Worm (Caenorhabditis elegans) whole organism, L4/young adult: ENCODE measurements around the gene H12C20.7.

Source experiments
- W03F9.2 ChIP-seq: fragments of 150-350 bp; optimal IDR thresholded peaks from 2 replicates; lab custom pipeline; 2014; ENCODE audit warnings: missing biosample characterization, missing genetic modification characterization
- dao-5 ChIP-seq: sonication (generic microtip); optimal IDR thresholded peaks from 2 replicates; lab custom pipeline; 2016; ENCODE audit warnings: missing genotype, missing genetic modification characterization, moderate library complexity, missing compliant biosample characterization
- him-1 ChIP-seq: sonication (generic microtip); optimal IDR thresholded peaks from 2 replicates; lab custom pipeline; 2016; ENCODE audit warnings: missing genotype, missing genetic modification reagents, missing genetic modification characterization, missing compliant biosample characterization

The H12C20.7 gene

DNA sequence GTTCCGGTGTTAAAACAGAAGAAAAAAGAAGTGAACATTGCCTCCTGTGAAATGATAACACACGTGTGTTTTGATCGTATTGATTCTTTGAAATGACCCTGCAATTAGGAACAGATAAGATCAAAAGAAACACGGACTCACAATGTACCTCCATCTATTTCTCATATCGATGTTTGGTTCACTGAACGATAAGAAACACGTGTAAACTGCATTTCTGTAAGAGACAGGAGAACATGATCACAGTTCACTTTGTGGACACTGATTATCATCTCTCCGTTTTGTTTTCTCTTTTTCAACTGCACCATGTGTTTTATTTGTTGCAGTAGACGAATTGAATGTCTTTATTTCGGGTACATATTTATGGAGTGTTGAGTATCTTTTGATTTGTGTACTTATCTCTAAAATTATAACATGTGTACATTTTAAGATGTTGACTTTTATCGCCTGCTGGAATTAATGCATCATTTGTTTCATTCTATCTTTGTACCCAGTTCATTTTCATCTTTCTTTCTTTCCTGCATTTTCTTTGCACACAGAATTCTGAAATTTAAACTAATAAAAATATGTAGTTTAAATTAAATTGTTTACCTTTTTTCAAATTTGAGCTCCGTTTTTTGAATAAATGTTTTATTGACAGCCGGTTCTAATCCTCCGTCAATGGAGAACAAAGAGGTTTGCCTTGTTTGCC lies at the start of gene H12C20.7, which contains the start of gene nhr-68:
TSS of gene H12C20.7 (minus strand) at position 188 of the 688 bp plus-strand sequence.
TSS of gene nhr-68 (plus strand) at position 638 of the 688 bp plus-strand sequence.
- TF ChIP-seq him-1 (tag; lab: Kevin White, UChicago) (no peak), W03F9.2 (tag; lab: Kevin White, UChicago) (peak; percentile 60), dao-5 (no peak)

DNA sequence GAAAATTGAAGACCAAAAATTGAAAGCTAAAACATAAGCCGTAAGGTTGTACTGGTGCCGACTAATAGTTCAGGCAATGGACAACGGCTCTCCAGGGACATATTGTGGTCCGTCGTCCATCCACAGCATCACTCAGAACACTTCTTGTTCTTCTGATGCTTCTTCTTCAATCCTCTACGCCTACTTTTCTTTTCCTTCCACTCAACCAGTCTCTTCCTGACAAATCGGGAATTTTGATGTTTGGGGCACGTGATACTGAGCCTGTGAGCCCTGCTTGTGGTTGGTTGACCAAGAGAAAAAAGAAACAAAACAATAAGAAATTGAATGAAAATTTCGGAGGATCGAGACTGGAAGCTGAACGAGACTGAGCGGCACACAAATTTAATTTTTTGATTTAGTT lies 48.5 kb upstream of the H12C20.7 start:
- no peak for TF ChIP-seq dao-5

DNA sequence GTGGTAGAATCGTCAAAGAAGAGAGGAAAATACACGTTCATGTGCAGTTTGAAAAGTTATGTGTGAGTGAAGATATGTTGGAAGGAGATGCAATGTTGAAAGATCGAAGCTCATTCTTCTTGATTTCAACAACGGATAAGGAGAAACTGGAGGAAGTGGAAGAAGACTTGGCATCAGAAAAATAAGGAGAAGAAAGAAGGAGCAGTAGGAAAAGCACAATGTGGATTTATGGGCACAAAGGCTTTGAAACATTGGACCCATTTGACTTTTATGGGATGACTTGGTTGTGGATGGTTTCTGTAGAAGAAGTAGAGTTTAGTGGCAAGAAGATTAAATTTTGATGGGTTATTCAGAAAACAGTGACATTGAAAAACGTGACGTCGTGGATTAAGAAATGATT lies 47.3 kb upstream of the H12C20.7 start:
- TF ChIP-seq him-1 (tag; lab: Kevin White, UChicago) (no peak), dao-5 (no peak), W03F9.2 (tag; lab: Kevin White, UChicago) (no peak)

DNA sequence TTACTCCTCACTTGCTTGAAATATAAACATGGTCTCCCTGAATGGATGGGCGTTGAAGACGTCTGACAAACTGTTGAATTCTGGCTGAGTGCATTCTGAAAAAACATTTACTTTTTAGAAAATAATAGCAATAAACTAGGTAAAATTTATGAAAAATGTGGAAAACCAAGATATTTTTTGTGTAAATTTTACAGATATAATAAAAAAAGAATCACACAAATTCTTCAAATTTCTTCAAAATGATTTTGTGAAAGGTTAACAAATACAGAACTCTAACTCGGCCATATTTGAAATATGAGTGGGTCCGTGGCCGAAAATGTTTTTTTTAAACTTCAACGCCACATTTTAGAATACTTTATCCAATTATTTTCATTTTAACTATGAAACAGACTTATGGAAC lies 45.4 kb upstream of the H12C20.7 start, which contains the start of gene glb-15:
TSS of gene glb-15 (minus strand) at position 101 of the 400 bp plus-strand sequence.
- TF ChIP-seq him-1 (tag; lab: Kevin White, UChicago) (no peak), W03F9.2 (tag; lab: Kevin White, UChicago) (no peak), dao-5 (no peak)

DNA sequence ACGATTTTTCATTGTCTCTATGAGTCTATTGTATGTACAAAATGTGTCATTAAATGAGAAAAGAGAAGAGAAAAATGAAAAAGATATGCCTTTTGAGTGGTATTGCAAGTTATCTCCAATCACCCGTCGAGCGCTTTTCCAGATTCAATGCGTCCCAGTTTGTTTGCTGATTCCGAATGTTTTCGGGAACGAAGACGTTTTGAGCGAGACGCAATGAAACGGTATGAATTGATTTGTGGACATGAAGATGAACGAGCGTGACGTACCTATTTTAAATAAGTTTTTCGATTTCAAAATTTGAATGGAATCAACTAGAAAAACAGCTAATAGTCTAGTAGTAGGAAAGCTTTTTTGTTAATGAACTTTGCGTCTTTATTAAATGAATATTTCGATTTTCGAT lies 44.0 kb upstream of the H12C20.7 start:
- TF ChIP-seq him-1 (tag; lab: Kevin White, UChicago) (no peak), dao-5 (no peak), W03F9.2 (tag; lab: Kevin White, UChicago) (no peak)

DNA sequence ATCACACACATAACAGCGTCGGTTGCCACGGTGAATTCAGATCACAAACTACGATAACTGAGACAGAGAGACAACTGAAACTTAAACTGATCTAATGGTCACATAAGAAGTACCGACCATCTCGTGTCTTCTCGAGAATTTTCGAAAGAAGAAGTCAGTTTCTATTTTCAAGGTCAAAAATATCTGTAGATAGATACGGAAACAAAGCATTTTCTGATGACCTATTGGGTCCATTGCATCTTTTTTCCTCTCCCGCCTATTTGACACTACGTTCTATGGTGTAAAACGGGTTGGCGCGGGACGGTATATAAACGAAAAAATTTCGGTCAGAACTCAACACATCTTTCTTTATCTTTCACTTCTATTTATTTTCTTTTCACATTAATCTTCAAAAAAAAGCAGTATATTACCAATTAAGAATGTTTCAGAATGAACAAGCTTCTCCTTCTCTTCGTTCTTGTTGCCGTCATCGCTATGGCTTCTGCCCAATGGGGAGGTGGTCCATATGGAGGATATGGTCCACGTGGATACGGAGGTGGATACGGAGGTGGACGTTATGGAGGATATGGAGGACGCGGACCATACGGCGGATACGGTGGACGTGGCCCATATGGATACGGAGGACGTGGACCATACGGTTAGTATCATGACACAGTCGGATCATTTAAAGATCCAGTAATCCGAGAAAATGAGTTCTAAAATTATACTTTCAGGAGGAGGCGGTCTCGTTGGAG lies 43.3 kb upstream of the H12C20.7 start, which contains the start of gene nlp-24:
TSS of gene nlp-24 (plus strand) at position 429 of the 734 bp plus-strand sequence.
- TF ChIP-seq W03F9.2 (tag; lab: Kevin White, UChicago) (no peak), dao-5 (no peak), him-1 (tag; lab: Kevin White, UChicago) (no peak)

DNA sequence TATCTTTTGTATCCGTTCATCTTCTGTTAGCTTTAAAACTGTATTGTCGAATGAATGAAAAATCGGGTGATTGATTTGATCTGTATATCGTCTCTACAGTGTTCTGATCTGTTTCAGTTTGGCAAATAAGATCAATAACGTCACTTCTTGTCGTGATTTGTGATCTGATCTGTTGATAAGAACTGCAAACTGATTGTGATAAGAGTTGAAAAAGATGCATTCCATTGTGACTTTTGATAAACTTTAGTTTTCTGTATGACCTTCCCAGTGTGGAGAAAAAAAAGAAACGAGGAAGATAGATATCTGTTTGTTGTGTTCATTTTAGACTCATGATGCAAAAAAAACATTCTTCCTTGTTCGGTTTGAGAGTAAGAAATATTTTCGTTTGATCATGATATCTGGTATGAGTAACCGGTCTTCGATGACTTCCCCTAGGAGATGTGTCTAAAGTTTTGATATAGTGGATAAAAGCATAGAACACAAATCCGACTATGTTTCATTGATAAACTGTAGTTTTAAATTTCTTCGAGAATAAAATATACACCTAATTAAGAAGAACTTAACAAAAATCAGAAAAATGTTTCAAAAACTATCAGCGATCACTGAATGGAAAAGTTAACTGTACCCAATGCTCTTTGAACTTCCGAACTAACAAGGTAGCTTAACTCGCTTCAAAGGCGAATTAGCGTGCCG lies 42.2 kb upstream of the H12C20.7 start:
- TF ChIP-seq him-1 (tag; lab: Kevin White, UChicago), result no peak
- no peak for TF ChIP-seq W03F9.2 (tag; lab: Kevin White, UChicago)
- TF ChIP-seq dao-5, result no peak

DNA sequence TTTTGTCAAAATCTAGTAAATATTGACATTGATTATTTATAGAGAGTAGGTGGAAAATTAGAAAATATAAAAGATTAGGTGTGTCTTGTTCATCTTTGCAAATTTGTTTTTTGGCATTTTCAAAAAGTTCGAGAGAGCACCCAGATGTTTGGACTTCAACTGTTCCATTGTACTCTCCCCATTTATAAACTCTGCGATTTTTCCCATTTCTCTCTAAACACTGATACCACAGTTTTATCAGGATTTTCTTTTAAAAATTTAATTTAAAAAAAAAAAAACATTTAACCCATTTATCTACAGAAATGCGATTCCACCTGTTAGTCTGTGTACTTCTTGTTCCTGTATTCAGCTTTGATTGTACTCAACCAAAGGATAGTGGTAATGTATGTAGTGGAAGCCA lies 40.2 kb upstream of the H12C20.7 start, which contains the start of gene tag-290:
TSS of gene tag-290 (plus strand) at position 301 of the 400 bp plus-strand sequence.
- no peak for TF ChIP-seq dao-5
- TF ChIP-seq him-1 (tag; lab: Kevin White, UChicago), result no peak
- no peak for TF ChIP-seq W03F9.2 (tag; lab: Kevin White, UChicago)

DNA sequence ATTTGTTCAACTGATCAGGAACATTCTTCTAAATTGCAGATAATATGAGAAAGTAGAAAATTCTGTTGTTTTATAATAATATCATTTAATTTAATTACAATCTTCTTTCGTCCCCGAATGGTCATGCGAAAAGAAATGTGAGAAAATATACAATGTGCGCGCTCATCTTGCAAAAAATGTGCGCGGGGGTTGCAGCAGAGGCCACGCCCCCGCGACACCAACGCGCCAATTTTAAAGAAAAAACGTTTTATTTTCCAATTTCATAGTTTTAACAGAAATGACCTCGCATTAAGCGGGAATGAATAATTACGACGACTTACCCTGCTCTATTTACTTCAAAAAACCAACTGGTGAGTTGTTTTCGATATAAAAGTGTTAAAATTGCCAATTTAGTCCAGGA lies 37.7 kb upstream of the H12C20.7 start, which contains the start of gene sas-5:
TSS of gene sas-5 (plus strand) at position 257 of the 400 bp plus-strand sequence.
- no peak for TF ChIP-seq him-1 (tag; lab: Kevin White, UChicago)
- TF ChIP-seq W03F9.2 (tag; lab: Kevin White, UChicago), result peak; percentile 34

DNA sequence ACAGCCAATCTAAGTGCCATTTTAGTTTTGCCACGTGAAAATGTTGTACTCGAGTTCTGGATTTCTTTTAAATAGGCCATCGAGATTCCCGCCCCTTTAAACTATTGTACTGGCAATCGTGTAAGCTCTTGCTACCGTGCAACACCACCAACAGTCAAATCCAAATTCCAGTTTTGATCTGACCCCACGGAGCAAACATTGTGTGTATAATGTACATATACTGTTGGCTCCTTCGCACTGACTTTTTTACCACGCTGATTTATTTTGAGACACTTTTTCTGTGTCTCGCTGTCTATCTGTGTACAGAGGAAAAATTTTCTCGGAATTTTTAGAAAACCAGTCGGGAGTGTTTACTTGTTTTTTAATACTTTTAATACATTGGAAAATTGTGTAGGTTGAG lies 37.3 kb upstream of the H12C20.7 start, which contains the start of gene piit-1:
TSS of gene piit-1 (minus strand) at position 101 of the 400 bp plus-strand sequence.
- TF ChIP-seq W03F9.2 (tag; lab: Kevin White, UChicago) (no peak), dao-5 (no peak), him-1 (tag; lab: Kevin White, UChicago) (no peak)

DNA sequence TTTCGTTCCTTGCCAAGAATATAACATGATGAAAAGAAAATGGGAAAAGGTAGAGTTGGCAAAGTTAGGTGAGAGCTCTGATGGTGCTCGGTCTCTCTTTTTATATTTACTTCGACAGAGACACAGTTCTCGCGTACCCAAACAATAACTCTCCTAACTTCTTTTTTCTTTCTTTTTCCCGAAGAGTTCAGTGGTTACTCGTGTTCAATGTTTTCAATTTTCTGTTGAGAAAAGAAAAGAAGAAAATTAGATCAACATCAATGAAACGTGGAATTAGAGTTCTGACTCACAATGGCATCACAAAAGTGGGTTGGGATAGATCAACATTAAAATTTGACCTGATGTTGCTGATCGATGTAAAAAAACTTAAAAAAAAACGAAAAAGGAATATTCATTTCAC lies 33.6 kb upstream of the H12C20.7 start, which contains the start of gene idpp-16:
TSS of gene idpp-16 (minus strand) at position 101 of the 400 bp plus-strand sequence.
- no peak for TF ChIP-seq him-1 (tag; lab: Kevin White, UChicago)
- TF ChIP-seq W03F9.2 (tag; lab: Kevin White, UChicago), result no peak
- no peak for TF ChIP-seq dao-5

DNA sequence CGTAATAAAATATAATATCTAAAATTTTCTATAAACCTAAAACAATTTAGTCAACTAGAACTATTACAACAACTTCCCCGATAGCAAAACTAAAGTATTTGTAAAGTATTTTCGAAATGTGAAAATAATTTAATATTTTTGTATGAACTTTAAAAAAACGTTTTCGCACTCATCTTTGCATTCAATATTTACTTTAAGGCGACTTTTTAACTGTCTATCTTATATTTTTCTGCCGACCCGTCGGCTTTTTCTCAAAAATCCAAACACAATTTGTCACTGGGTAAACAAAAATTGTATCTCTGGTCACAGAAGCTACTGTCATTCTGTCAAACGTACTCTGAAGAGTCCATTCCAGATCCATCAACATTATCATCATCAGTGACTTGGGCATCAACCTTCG lies 32.4 kb upstream of the H12C20.7 start:
- TF ChIP-seq him-1 (tag; lab: Kevin White, UChicago) (no peak), W03F9.2 (tag; lab: Kevin White, UChicago) (no peak), dao-5 (no peak)

DNA sequence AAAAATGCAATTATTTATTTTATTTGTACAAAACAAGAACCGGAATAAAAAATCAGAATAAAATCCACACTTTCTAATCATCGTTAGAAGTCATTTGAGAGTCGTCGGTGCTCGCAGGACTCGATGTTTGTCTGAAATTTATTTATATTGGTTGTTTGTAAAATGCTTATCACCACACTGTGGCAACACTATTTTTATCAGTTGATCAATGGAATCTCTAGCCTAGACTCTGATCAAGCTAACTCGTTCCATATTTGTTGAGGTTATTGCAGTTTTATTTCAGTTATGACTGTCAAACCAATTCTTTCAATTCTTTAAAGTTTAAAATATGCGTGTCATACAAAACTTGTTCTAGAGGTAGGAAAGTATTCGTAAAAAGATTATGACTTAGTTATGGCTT lies 31.7 kb upstream of the H12C20.7 start, which contains the start of gene dhs-20:
TSS of gene dhs-20 (minus strand) at position 80 of the 400 bp plus-strand sequence.
- TF ChIP-seq him-1 (tag; lab: Kevin White, UChicago) (no peak), W03F9.2 (tag; lab: Kevin White, UChicago) (no peak), dao-5 (no peak)
